Fruit fly (Drosophila melanogaster): Measurements from ENCODE around the gene eIF2alpha.

The eIF2alpha gene

dm6 chrX:16448252-16449191 lies 1.7 kb upstream of the eIF2alpha start, which contains the start of the genes CG34015 and eIF4H1 (continued):
- TF ChIP-seq CG34406 (GFP tag; optimal IDR thresholded peaks at IDR 0.05) = peak; percentile 34
- peak; percentile 22 for TF ChIP-seq OdsH (GFP tag; optimal IDR thresholded peaks at IDR 0.05)
- TF ChIP-seq CG6808 (GFP tag; optimal IDR thresholded peaks at IDR 0.05) = peak; percentile 80
- TF ChIP-seq CG1621 (tag; optimal IDR thresholded peaks at IDR 0.05) = peak; percentile 62
- peak; percentile 83 for TF ChIP-seq CG9139 (GFP tag; optimal IDR thresholded peaks at IDR 0.05)
- peak; percentile 60 for TF ChIP-seq Lpt (GFP tag; optimal IDR thresholded peaks at IDR 0.05)
- TF ChIP-seq CG6276 (GFP tag; optimal IDR thresholded peaks at IDR 0.05) = peak; percentile 84
- TF ChIP-seq vri (GFP tag; optimal IDR thresholded peaks at IDR 0.05) = peak; percentile 31
- TF ChIP-seq ss (GFP tag; optimal IDR thresholded peaks at IDR 0.05) = peak; percentile 87 to 93
- TF ChIP-seq Met (GFP tag; optimal IDR thresholded peaks at IDR 0.05) = peak; percentile 42
- TF ChIP-seq pdm3 (GFP tag; optimal IDR thresholded peaks at IDR 0.05) = no peak
- TF ChIP-seq CG6792 (GFP tag; optimal IDR thresholded peaks at IDR 0.05) = peak; percentile 34
- TF ChIP-seq dsx (GFP tag; optimal IDR thresholded peaks at IDR 0.05; ENCODE audit: poor library complexity, severe bottlenecking) = no peak
- peak; percentile 64 for TF ChIP-seq fkh (GFP tag; optimal IDR thresholded peaks at IDR 0.05)
- TF ChIP-seq Gug (GFP tag; IDR thresholded peaks at IDR 0.05) = no peak
- TF ChIP-seq CG31627 (GFP tag; optimal IDR thresholded peaks at IDR 0.05) = no peak
- TF ChIP-seq net (GFP tag; optimal IDR thresholded peaks at IDR 0.05) = peak; percentile 61
- TF ChIP-seq CG6854 (GFP tag; optimal IDR thresholded peaks at IDR 0.05) = peak; percentile 80
- TF ChIP-seq CG32006 (GFP tag; optimal IDR thresholded peaks at IDR 0.05) = peak; percentile 55

dm6 chrX:16442361-16442760 lies 4.4 kb downstream of the eIF2alpha start:
- TF ChIP-seq CG8632 (GFP tag; optimal IDR thresholded peaks at IDR 0.05) = no peak
- peak; percentile 28 for TF ChIP-seq Eip78C (GFP tag)
- TF ChIP-seq svp (GFP tag) = peak; percentile 77
- no peak for TF ChIP-seq pdm3 (GFP tag; optimal IDR thresholded peaks at IDR 0.05)
- TF ChIP-seq CG8119 (GFP tag; IDR thresholded peaks at IDR 0.05) = no peak
- TF ChIP-seq CG31627 (GFP tag; optimal IDR thresholded peaks at IDR 0.05) = no peak
- no peak for TF ChIP-seq dsx (GFP tag; optimal IDR thresholded peaks at IDR 0.05; ENCODE audit: poor library complexity, severe bottlenecking)
- no peak for TF ChIP-seq Ets21C (GFP tag; optimal IDR thresholded peaks at IDR 0.05)
- no peak for TF ChIP-seq CG11762 (GFP tag; optimal IDR thresholded peaks at IDR 0.05; ENCODE audit: insufficient read depth)
- TF ChIP-seq CG1621 (tag; optimal IDR thresholded peaks at IDR 0.05) = no peak
- no peak for TF ChIP-seq CG4318 (GFP tag; optimal IDR thresholded peaks at IDR 0.05)
- no peak for TF ChIP-seq esn (GFP tag; optimal IDR thresholded peaks at IDR 0.05)
- TF ChIP-seq acj6 (GFP tag; optimal IDR thresholded peaks at IDR 0.05) = no peak
- TF ChIP-seq Sox102F (GFP tag; optimal IDR thresholded peaks at IDR 0.05) = no peak

- TF ChIP-seq CG3032 (tag; optimal IDR thresholded peaks at IDR 0.05) (peak; percentile 21), CG6808 (GFP tag; optimal IDR thresholded peaks at IDR 0.05) (no peak), lz (GFP tag; optimal IDR thresholded peaks at IDR 0.05) (peak; percentile 57), esn (GFP tag; optimal IDR thresholded peaks at IDR 0.05) (peak; percentile 52), CG11902 (GFP tag; optimal IDR thresholded peaks at IDR 0.05) (no peak), CG8319 (GFP tag; optimal IDR thresholded peaks at IDR 0.05) (no peak), Smox (GFP tag; optimal IDR thresholded peaks at IDR 0.05) (no peak), CG10631 (GFP tag; optimal IDR thresholded peaks at IDR 0.05) (no peak), Gug (GFP tag; IDR thresholded peaks at IDR 0.05) (no peak), acj6 (GFP tag; optimal IDR thresholded peaks at IDR 0.05) (no peak), Met (GFP tag; optimal IDR thresholded peaks at IDR 0.05) (no peak), Hr4 (GFP tag; optimal IDR thresholded peaks at IDR 0.05) (no peak), CG1621 (tag; optimal IDR thresholded peaks at IDR 0.05) (no peak), Eip78C (GFP tag) (no peak), CG11294 (GFP tag; IDR thresholded peaks at IDR 0.05) (no peak), Sox15 (GFP tag; optimal IDR thresholded peaks at IDR 0.05) (no peak), CG31627 (GFP tag; optimal IDR thresholded peaks at IDR 0.05) (peak; percentile 32)
Measured at dm6 chrX:16441245-16441644, 5.5 kb downstream of the eIF2alpha start, which contains the start of the genes Cdc50 and rngo. Gene Cdc50 (minus strand): TSS chrX:16441296. Gene rngo (plus strand): TSS chrX:16441433.

Data from whole organism, prepupa.